Comparison of ENCODE assay signal across 5 fruit fly cellular contexts in the genomic region with DNA sequence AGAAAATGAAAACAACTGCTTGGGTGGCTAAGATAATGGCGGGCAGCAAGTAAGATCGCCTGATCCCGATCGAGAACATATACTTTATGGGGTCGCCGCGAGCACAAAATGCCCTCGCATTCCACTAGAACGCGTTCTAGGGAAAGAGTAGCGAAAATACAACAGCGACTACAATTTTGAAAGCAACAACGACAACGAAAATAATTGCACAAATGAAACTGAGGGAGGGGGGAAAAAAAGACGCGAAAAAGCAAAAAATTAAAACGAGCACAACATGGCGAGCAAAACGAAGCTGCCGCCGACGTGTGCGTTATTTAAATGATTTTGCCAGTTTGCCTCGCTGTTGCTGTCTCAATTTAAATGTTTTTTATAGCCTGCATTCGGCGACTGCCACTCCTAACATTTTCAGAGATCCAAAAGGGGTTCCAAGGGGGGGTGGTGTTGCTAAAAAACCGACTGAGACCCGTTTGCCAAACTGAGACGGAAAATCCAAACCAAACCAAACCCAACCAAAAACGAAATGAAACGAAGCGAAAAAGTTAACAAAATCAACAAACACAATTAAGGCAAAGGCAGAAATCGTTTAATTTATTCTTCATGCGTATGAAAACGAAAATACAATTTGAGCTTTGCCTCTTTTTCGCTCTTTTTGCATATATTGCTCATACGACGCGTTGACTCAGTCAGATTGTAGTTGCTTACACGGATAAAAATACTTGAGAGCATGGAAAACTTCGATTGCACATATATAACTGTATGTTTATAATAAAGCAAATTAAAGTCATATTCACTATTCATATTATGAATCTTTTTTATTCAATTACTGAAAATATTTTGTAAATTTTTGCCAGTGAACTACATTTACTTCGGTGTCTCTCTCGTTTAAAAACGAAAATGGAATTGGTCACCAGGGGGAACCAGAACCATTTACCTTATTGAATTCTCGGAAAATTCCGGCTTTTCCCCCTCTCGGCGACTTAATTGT.
TF ChIP-seq lines count a peak whose summit lies in the region.

No protein-coding gene starts in this region.

TF ChIP-seq in whole organism, adult, 20 proteins besides CTCF, POLR2A, EP300 and RAD21 (continued from another document):
- TF ChIP-seq CG11617 (GFP tag; optimal IDR thresholded peaks at IDR 0.05; lab: Kevin White, UChicago) (no peak), Mnt (GFP tag; optimal IDR thresholded peaks at IDR 0.05; lab: Kevin White, UChicago) (no peak), tj (GFP tag; optimal IDR thresholded peaks at IDR 0.05; lab: Kevin White, UChicago) (peak; percentile 46), ovo (GFP tag; optimal IDR thresholded peaks at IDR 0.05; lab: Kevin White, UChicago) (no peak)
TF ChIP-seq in whole organism, adult: peak in this region for 5.

TF ChIP-seq in whole organism, embryonic, 481 proteins besides CTCF, POLR2A, EP300 and RAD21 (continued from another document and continues in another):
- no peak for TF ChIP-seq tx (GFP tag; optimal IDR thresholded peaks at IDR 0.05; lab: Kevin White, UChicago)
- peak; percentile 28; the same call in 1 of the 3 replicates for TF ChIP-seq Mrtf (GFP tag; IDR thresholded peaks at IDR 0.05; lab: Robert Waterston, UW)
- peak in 1 of 2 experiments; percentile 45 for TF ChIP-seq bsh (GFP tag; optimal IDR thresholded peaks at IDR 0.05; lab: Kevin White, UChicago)
- TF ChIP-seq Chrac-16 (GFP tag; optimal IDR thresholded peaks at IDR 0.05; lab: Kevin White, UChicago): no peak
- no peak for TF ChIP-seq maf-S (GFP tag; optimal IDR thresholded peaks at IDR 0.05; lab: Kevin White, UChicago)
- TF ChIP-seq CG10209 (GFP tag; optimal IDR thresholded peaks at IDR 0.05; lab: Kevin White, UChicago): peak; percentile 45
- TF ChIP-seq CG4424 (GFP tag; optimal IDR thresholded peaks at IDR 0.05; lab: Kevin White, UChicago): peak; percentile 26
- TF ChIP-seq NK7.1 (GFP tag; optimal IDR thresholded peaks at IDR 0.05; lab: Kevin White, UChicago): no peak
- TF ChIP-seq CG3163 (GFP tag; optimal IDR thresholded peaks at IDR 0.05; lab: Kevin White, UChicago): no peak
- no peak for TF ChIP-seq NC2α (GFP tag; optimal IDR thresholded peaks at IDR 0.05; lab: Kevin White, UChicago)
- no peak for TF ChIP-seq sc (optimal IDR thresholded peaks at IDR 0.05; lab: Kevin White, UChicago)
- no peak for TF ChIP-seq sc (GFP tag; optimal IDR thresholded peaks at IDR 0.05; lab: Kevin White, UChicago)
- no peak for TF ChIP-seq CG42726 (GFP tag; IDR thresholded peaks at IDR 0.05; lab: Robert Waterston, UW; ENCODE audit: partially characterized antibody)
- peak in 1 of 2 experiments; percentile 35 for TF ChIP-seq Trl (optimal IDR thresholded peaks at IDR 0.05; lab: Kevin White, UChicago)
- TF ChIP-seq Trl (GFP tag; optimal IDR thresholded peaks at IDR 0.05; lab: Kevin White, UChicago): no peak
- TF ChIP-seq Nf-YA (GFP tag; IDR thresholded peaks at IDR 0.05; lab: Robert Waterston, UW): peak; percentile 58
- TF ChIP-seq sug (tag; optimal IDR thresholded peaks at IDR 0.05; lab: Kevin White, UChicago): peak; percentile 2
- TF ChIP-seq dimm (GFP tag; IDR thresholded peaks at IDR 0.05; lab: Robert Waterston, UW): no peak
- peak; percentile 57 for TF ChIP-seq cas (GFP tag; IDR thresholded peaks at IDR 0.05; lab: Robert Waterston, UW)
- TF ChIP-seq chm (GFP tag; IDR thresholded peaks at IDR 0.05; lab: Robert Waterston, UW): peak; percentile 75; the same call in 1 of the 2 replicates
- TF ChIP-seq CG11085 (GFP tag; IDR thresholded peaks at IDR 0.05; lab: Robert Waterston, UW): peak; percentile 59
- TF ChIP-seq nau (GFP tag; optimal IDR thresholded peaks at IDR 0.05; lab: Kevin White, UChicago): peak; percentile 43
- TF ChIP-seq en (GFP tag; optimal IDR thresholded peaks at IDR 0.05; lab: Kevin White, UChicago): no peak
- peak; percentile 22 for TF ChIP-seq CG4854 (GFP tag; optimal IDR thresholded peaks at IDR 0.05; lab: Kevin White, UChicago)
- TF ChIP-seq CG11247 (GFP tag; IDR thresholded peaks at IDR 0.05; lab: Robert Waterston, UW): peak; percentile 68
- no peak for TF ChIP-seq CG16863 (GFP tag; optimal IDR thresholded peaks at IDR 0.05; lab: Kevin White, UChicago)
- peak; percentile 29 for TF ChIP-seq Abd-B (GFP tag; optimal IDR thresholded peaks at IDR 0.05; lab: Kevin White, UChicago)
- peak; percentile 67 for TF ChIP-seq CG11560 (tag; IDR thresholded peaks at IDR 0.05; lab: Robert Waterston, UW)

TF ChIP-seq in whole organism, prepupa, 60 proteins besides CTCF, POLR2A, EP300 and RAD21 (continued from another document and continues in another):
- TF ChIP-seq CG6792 (GFP tag; optimal IDR thresholded peaks at IDR 0.05; lab: Kevin White, UChicago) (peak; percentile 66), achi (GFP tag; optimal IDR thresholded peaks at IDR 0.05; lab: Kevin White, UChicago) (peak; percentile 72), eg (GFP tag; IDR thresholded peaks at IDR 0.05; lab: Robert Waterston, UW) (peak; percentile 94), CG6163 (GFP tag; IDR thresholded peaks at IDR 0.05; lab: Robert Waterston, UW) (peak; percentile 91), CG6276 (GFP tag; optimal IDR thresholded peaks at IDR 0.05; lab: Kevin White, UChicago) (peak; percentile 50), dsx (GFP tag; optimal IDR thresholded peaks at IDR 0.05; lab: Kevin White, UChicago; ENCODE audit: poor library complexity, severe bottlenecking) (peak; percentile 23), CG8632 (GFP tag; optimal IDR thresholded peaks at IDR 0.05; lab: Kevin White, UChicago) (peak; percentile 76), CG32006 (GFP tag; optimal IDR thresholded peaks at IDR 0.05; lab: Kevin White, UChicago) (peak; percentile 81), CG8319 (GFP tag; optimal IDR thresholded peaks at IDR 0.05; lab: Kevin White, UChicago) (peak; percentile 53), Hr39 (GFP tag; optimal IDR thresholded peaks at IDR 0.05; lab: Kevin White, UChicago) (peak; percentile 69), CG9139 (GFP tag; optimal IDR thresholded peaks at IDR 0.05; lab: Kevin White, UChicago) (no peak), svp (GFP tag; lab: Kevin White, UChicago) (peak; percentile 60), Blimp-1 (GFP tag; optimal IDR thresholded peaks at IDR 0.05; lab: Kevin White, UChicago) (peak; percentile 49), topi (GFP tag; optimal IDR thresholded peaks at IDR 0.05; lab: Kevin White, UChicago) (peak; percentile 69), CG6808 (GFP tag; optimal IDR thresholded peaks at IDR 0.05; lab: Kevin White, UChicago) (no peak), dac (GFP tag; optimal IDR thresholded peaks at IDR 0.05; lab: Kevin White, UChicago) (peak; percentile 39), CG7368 (GFP tag; optimal IDR thresholded peaks at IDR 0.05; lab: Kevin White, UChicago) (peak; percentile 69), CG10669 (GFP tag; optimal IDR thresholded peaks at IDR 0.05; lab: Kevin White, UChicago) (peak; percentile 51), CG8119 (GFP tag; IDR thresholded peaks at IDR 0.05; lab: Robert Waterston, UW) (peak; percentile 90), Lpt (GFP tag; optimal IDR thresholded peaks at IDR 0.05; lab: Kevin White, UChicago) (peak; percentile 60), Hr4 (GFP tag; optimal IDR thresholded peaks at IDR 0.05; lab: Kevin White, UChicago) (peak; percentile 86), acj6 (GFP tag; optimal IDR thresholded peaks at IDR 0.05; lab: Kevin White, UChicago) (peak; percentile 72), Ets96B (tag; optimal IDR thresholded peaks at IDR 0.05; lab: Kevin White, UChicago) (peak; percentile 52), Met (GFP tag; optimal IDR thresholded peaks at IDR 0.05; lab: Kevin White, UChicago) (peak; percentile 65), vri (GFP tag; optimal IDR thresholded peaks at IDR 0.05; lab: Kevin White, UChicago) (peak; percentile 6), ss (GFP tag; optimal IDR thresholded peaks at IDR 0.05; lab: Kevin White, UChicago) (peak in 1 of 2 experiments; percentile 14), cyc (GFP tag; optimal IDR thresholded peaks at IDR 0.05; lab: Kevin White, UChicago) (peak; percentile 60), Eip78C (GFP tag; lab: Kevin White, UChicago) (peak; percentile 91), lz (GFP tag; optimal IDR thresholded peaks at IDR 0.05; lab: Kevin White, UChicago) (peak; percentile 67), fd85E (GFP tag; optimal IDR thresholded peaks at IDR 0.05; lab: Kevin White, UChicago) (no peak)

TF ChIP-seq in whole organism, pupa, 21 proteins besides CTCF, POLR2A, EP300 and RAD21 (continued from another document):
- TF ChIP-seq CG10348 (GFP tag; IDR thresholded peaks at IDR 0.05; lab: Robert Waterston, UW) (peak; percentile 44; the same call in 1 of the 2 replicates), Pif1A (GFP tag; optimal IDR thresholded peaks at IDR 0.05; lab: Kevin White, UChicago) (peak; percentile 67), gl (tag; optimal IDR thresholded peaks at IDR 0.05; lab: Kevin White, UChicago) (peak; percentile 35)

TF ChIP-seq in whole organism, wandering third instar larva, 38 proteins besides CTCF, POLR2A, EP300 and RAD21 (continued from another document):
- peak; percentile 67 for TF ChIP-seq ey (GFP tag; optimal IDR thresholded peaks at IDR 0.05; lab: Kevin White, UChicago)
- no peak for TF ChIP-seq Dif (GFP tag; optimal IDR thresholded peaks at IDR 0.05; lab: Kevin White, UChicago; ENCODE audit: partially characterized antibody)
- no peak for TF ChIP-seq dsf (GFP tag; optimal IDR thresholded peaks at IDR 0.05; lab: Kevin White, UChicago; ENCODE audit: borderline replicate concordance)
- no peak for TF ChIP-seq dl (GFP tag; optimal IDR thresholded peaks at IDR 0.05; lab: Kevin White, UChicago; ENCODE audit: insufficient read depth in 1 of 2, partially characterized antibody in 2 of 2)
- peak; percentile 76 for TF ChIP-seq OdsH (GFP tag; optimal IDR thresholded peaks at IDR 0.05; lab: Kevin White, UChicago)
- TF ChIP-seq CG9705 (GFP tag; optimal IDR thresholded peaks at IDR 0.05; lab: Kevin White, UChicago): no peak
- no peak for TF ChIP-seq Rel (GFP tag; optimal IDR thresholded peaks at IDR 0.05; lab: Kevin White, UChicago)
- no peak for TF ChIP-seq Rel (tag; optimal IDR thresholded peaks at IDR 0.05; lab: Kevin White, UChicago)
- TF ChIP-seq Dfd (GFP tag; optimal IDR thresholded peaks at IDR 0.05; lab: Kevin White, UChicago): no peak
- TF ChIP-seq CrebA (GFP tag; optimal IDR thresholded peaks at IDR 0.05; lab: Kevin White, UChicago; ENCODE audit: borderline replicate concordance): no peak
- no peak for TF ChIP-seq GATAd (GFP tag; optimal IDR thresholded peaks at IDR 0.05; lab: Kevin White, UChicago)
- no peak for TF ChIP-seq tai (GFP tag; optimal IDR thresholded peaks at IDR 0.05; lab: Kevin White, UChicago)
- TF ChIP-seq br (GFP tag; optimal IDR thresholded peaks at IDR 0.05; lab: Kevin White, UChicago): peak; percentile 30
- TF ChIP-seq dmrt93B (GFP tag; optimal IDR thresholded peaks at IDR 0.05; lab: Kevin White, UChicago): peak; percentile 25
- no peak for TF ChIP-seq Hr78 (GFP tag; optimal IDR thresholded peaks at IDR 0.05; lab: Kevin White, UChicago)
- no peak for TF ChIP-seq CG32264 (GFP tag; optimal IDR thresholded peaks at IDR 0.05; lab: Kevin White, UChicago)
- no peak for TF ChIP-seq Abd-B (GFP tag; optimal IDR thresholded peaks at IDR 0.05; lab: Kevin White, UChicago)
- no peak for TF ChIP-seq sage (GFP tag; optimal IDR thresholded peaks at IDR 0.05; lab: Kevin White, UChicago)
- no peak for TF ChIP-seq pan (optimal IDR thresholded peaks at IDR 0.05; lab: Kevin White, UChicago)
TF ChIP-seq in whole organism, wandering third instar larva: peak in this region for 16.
